Worm (Caenorhabditis elegans): Measurements from ENCODE around the gene F52H3.11.

DNA sequence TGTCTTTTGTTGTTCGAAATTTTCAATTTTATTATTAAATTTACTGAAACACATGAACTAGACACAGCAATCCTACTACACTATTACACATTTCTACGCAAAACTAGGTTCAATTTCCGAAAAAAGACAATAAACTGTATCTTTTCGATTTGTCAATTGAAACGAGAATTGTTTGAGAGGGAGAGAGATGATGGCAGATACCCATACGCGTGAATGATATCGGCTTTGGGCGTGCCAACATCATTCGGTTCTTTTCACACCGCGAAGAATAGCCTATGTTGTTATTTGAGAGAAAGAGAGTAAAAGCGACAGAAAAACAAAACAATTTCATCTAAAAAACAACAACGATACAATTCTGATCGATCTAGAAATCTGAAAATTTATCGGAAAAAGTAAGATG lies 33.2 kb downstream of the F52H3.11 start:
- TF ChIP-seq sdc-2 (tag; optimal IDR thresholded peaks at IDR 0.05) (no peak), nhr-232 (tag; optimal IDR thresholded peaks at IDR 0.05) (no peak), pha-2 (tag; optimal IDR thresholded peaks at IDR 0.05) (no peak), sox-4 (tag; optimal IDR thresholded peaks at IDR 0.05) (no peak)

All from whole organism, late embryonic.